Fruit fly (Drosophila melanogaster) Kc167 (cell line): Measurements from ENCODE around the gene Nup43.

Experiments
- Myc ChIP-seq: fragments of >200 bp; optimal IDR thresholded peaks from 2 replicates; lab custom pipeline; 2017; ENCODE audit warnings: missing external identifiers
- Sin3A ChIP-seq: fragments of >200 bp; optimal IDR thresholded peaks from 2 replicates; lab custom pipeline; 2018; ENCODE audit warnings: missing external identifiers
- h ChIP-seq: fragments of >200 bp; optimal IDR thresholded peaks from 3 replicates; lab custom pipeline; 2018; ENCODE audit warnings: missing external identifiers
- insv ChIP-seq: fragments of >200 bp; optimal IDR thresholded peaks from 3 replicates; lab custom pipeline; 2018; ENCODE audit warnings: missing external identifiers
- psq ChIP-seq: fragments of >200 bp; optimal IDR thresholded peaks from 2 replicates; lab custom pipeline; 2017; ENCODE audit warnings: missing external identifiers
- ttk ChIP-seq: sonication (Bioruptor generic); optimal IDR thresholded peaks from 2 replicates; lab custom pipeline; 2017; ENCODE audit warnings: missing external identifiers

Nup43 gene

DNA sequence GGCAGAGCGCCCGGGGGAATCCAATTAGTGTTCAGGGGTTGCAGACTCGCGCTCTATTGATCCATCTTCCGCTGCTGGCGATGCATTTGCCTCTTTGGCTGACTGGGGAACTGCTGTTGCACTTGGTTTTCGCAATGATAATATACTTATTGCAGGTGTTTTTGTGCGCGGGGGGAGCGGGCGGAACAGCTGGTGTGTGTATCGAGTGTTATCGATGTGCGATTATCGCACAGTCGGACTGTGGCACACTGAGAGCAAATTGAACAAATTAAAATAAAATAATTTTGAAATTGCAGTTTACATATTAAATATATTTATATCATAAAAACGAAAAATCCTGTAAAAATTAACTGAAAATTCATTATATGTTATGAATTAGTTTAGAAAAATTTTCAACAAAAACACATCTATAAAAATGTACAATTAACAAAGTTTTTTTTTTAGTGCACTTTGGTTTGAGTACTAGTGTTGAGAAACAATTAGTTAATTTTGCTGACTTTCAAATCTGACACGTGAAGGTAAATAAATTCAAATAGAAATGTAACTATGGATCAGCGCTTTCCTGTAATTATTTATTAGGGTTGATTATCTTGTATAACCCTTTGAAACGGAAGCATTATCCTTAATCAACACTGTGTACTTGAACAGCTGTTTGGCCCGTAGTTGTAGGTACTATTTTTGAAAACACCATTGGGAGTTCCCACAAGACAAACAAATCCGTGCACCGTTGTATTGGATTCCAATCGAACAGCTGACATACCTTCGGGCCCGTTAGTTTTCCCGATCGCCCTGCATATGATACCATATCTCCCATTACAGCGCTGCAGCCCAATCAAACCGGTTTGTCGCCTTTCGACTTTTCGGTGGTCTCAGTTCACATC, 36.4 kb downstream of the Nup43 start, which contains the start of the genes Wdr37 and koko:
Gene Wdr37 (minus strand): TSS at position 168 of the 881 bp plus-strand sequence.
Gene koko (plus strand): TSS at position 478 of the 881 bp plus-strand sequence.
- TF ChIP-seq Sin3A, result no peak
- TF ChIP-seq Myc (lab: Kevin White, UChicago), result no peak
- TF ChIP-seq ttk (lab: Kevin White, UChicago), result no peak
- no peak for TF ChIP-seq insv
- no peak for TF ChIP-seq h (lab: Kevin White, UChicago)
- no peak for TF ChIP-seq psq (lab: Kevin White, UChicago)

dm6 chr3R:18404713-18405112, 38.3 kb downstream of the Nup43 start, which contains the start of gene CG7685:
Gene CG7685, plus strand, starts transcription at chr3R:18404940.
- TF ChIP-seq h (lab: Kevin White, UChicago), result no peak
- TF ChIP-seq Myc (lab: Kevin White, UChicago), result no peak
- TF ChIP-seq psq (lab: Kevin White, UChicago), result no peak
- TF ChIP-seq insv, result no peak
- no peak for TF ChIP-seq Sin3A
- no peak for TF ChIP-seq ttk (lab: Kevin White, UChicago)

- TF ChIP-seq psq (lab: Kevin White, UChicago) (no peak), h (lab: Kevin White, UChicago) (no peak), Sin3A (no peak), Myc (lab: Kevin White, UChicago) (no peak), ttk (lab: Kevin White, UChicago) (no peak), insv (no peak)
Observed at dm6 chr3R:18411205-18411749, 44.8 kb downstream of the Nup43 start, which contains the start of gene CG10864. Gene CG10864, minus strand, starts transcription at chr3R:18411631.

DNA sequence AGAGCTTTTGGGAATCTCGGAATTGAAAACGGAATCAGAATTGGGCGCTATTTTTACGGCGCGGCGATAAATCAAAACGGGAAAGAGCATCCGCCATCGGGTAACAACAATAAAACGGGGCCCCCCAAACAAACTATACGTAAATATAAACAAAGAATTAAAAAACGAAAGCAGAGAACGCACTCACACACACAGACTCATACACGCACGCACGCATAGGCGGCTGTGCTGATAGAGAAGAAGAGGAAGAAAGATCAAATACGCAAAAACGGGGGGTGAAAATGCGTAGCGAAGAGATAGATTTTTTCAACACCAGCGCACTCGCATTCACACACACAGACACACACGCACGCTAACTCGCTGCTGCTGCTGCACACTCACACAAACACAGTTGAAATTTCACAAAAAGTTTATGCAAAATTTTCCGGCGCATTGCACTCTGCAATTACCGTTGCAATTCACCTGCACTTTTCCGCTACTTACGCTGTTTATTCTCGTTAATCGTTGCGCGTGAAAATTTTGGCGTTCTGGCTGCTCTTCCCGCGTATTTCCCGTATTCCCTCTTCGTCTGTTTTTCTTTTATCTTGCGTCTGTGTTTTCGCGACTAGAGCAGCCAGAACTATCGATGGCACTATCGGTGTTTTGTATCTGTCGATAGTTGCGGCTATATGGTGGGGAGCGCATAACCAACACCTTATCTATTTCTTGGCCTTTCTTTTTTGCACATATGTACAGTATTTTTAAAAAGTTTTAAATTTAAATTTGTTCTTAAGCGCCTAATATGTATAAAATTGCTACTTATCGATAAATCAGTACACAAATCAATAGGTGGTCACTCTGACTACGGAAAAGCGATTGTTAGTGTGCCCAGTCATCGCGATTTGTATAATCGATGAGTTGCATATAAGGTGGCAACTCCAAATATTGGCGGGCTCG, 46.1 kb downstream of the Nup43 start, which contains the start of gene CG31122:
Gene CG31122 (minus strand): TSS at position 596 of the 936 bp plus-strand sequence.
- TF ChIP-seq ttk (lab: Kevin White, UChicago) (no peak), psq (lab: Kevin White, UChicago) (peak; percentile 64)
